Worm (Caenorhabditis elegans): Measurements from ENCODE around the gene fbxa-126.

DNA sequence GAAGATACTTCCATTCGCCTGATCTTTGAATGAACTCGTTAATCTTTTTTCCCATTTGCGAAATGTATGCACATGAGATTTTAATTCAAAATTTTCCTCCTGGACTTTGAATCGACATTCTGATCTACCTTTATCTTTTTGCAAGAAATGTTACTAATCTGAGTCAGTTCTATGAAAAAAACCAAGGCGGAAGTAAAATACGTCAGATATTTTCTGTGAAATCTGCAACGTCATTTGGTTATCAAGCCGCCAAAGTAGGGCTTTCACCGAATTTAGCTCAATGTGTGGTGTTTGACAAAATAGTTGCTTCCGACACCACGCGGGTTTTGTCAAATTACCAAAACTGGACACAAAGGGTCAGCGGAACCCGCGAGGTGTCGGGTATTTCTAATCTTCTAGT is 46.7 kb downstream of the fbxa-126 start:
- TF ChIP-seq K11D2.4 (GFP tag; IDR thresholded peaks at IDR 0.05) (no peak), nfya-1 (tag; optimal IDR thresholded peaks at IDR 0.05; ENCODE audit: borderline replicate concordance, insufficient read depth) (no peak), unc-62 (GFP tag; optimal IDR thresholded peaks at IDR 0.05) (no peak), attf-3 (GFP tag; conservative IDR thresholded peaks at IDR 0.05) (no peak), die-1 (tag; optimal IDR thresholded peaks at IDR 0.05) (no peak), atf-7 (tag; optimal IDR thresholded peaks at IDR 0.05) (no peak), somi-1 (GFP tag; optimal IDR thresholded peaks at IDR 0.05) (no peak), snpc-4 (GFP tag; optimal IDR thresholded peaks at IDR 0.05) (no peak), snpc-4 (tag; optimal IDR thresholded peaks at IDR 0.05) (no peak), ama-1 (optimal IDR thresholded peaks at IDR 0.05) (no peak), ama-1 (GFP tag; optimal IDR thresholded peaks at IDR 0.05) (no peak), hrde-1 (tag; optimal IDR thresholded peaks at IDR 0.05; ENCODE audit: borderline replicate concordance) (no peak), ztf-25 (GFP tag; IDR thresholded peaks at IDR 0.05) (no peak), D2030.7 (GFP tag; IDR thresholded peaks at IDR 0.05) (no peak), xnd-1 (tag; optimal IDR thresholded peaks at IDR 0.05) (no peak)
